5 worm cellular contexts compared by ENCODE assay signal in genomic region chrIV:13601973-13602669, ce11.
TF ChIP-seq lines count a peak whose summit lies in the region.

Gene Y45F10B.59, plus strand, starts transcription at chrIV:13602619.

TF ChIP-seq in whole organism, L1 larva, 84 proteins besides CTCF, POLR2A, EP300 and RAD21 (continues in another document):
- TF ChIP-seq nhr-19 (GFP tag; conservative IDR thresholded peaks at IDR 0.05; lab: Robert Waterston, UW) (0 out of 2 replicates have a peak, but pooled peaks have one; percentile 16), pag-3 (tag; optimal IDR thresholded peaks at IDR 0.05; lab: Kevin White, UChicago; ENCODE audit: borderline replicate concordance, insufficient read depth) (no peak), egl-13 (tag; optimal IDR thresholded peaks at IDR 0.05; lab: Kevin White, UChicago) (no peak), nhr-76 (tag; optimal IDR thresholded peaks at IDR 0.05; lab: Kevin White, UChicago) (no peak), nhr-11 (tag; optimal IDR thresholded peaks at IDR 0.05; lab: Kevin White, UChicago) (no peak), C04F5.9 (tag; optimal IDR thresholded peaks at IDR 0.05; lab: Kevin White, UChicago) (no peak), lin-35 (GFP tag; optimal IDR thresholded peaks at IDR 0.05; lab: Kevin White, UChicago) (no peak), nhr-71 (tag; optimal IDR thresholded peaks at IDR 0.05; lab: Kevin White, UChicago) (no peak), efl-1 (optimal IDR thresholded peaks at IDR 0.05; lab: Kevin White, UChicago) (no peak), efl-1 (GFP tag; optimal IDR thresholded peaks at IDR 0.05 in 1 of 2; lab: Kevin White, UChicago) (peak in 1 of 2 experiments; percentile 66), unc-98 (GFP tag; IDR thresholded peaks at IDR 0.05; lab: Robert Waterston, UW) (no peak), jun-1 (tag; optimal IDR thresholded peaks at IDR 0.05; lab: Kevin White, UChicago) (no peak), nhr-84 (tag; optimal IDR thresholded peaks at IDR 0.05; lab: Kevin White, UChicago) (no peak), unc-62 (GFP tag; optimal IDR thresholded peaks at IDR 0.05; lab: Kevin White, UChicago) (no peak), mdl-1 (tag; optimal IDR thresholded peaks at IDR 0.05; lab: Kevin White, UChicago) (no peak), ets-5 (GFP tag; IDR thresholded peaks at IDR 0.05; lab: Robert Waterston, UW) (no peak), elt-3 (tag; optimal IDR thresholded peaks at IDR 0.05; lab: Kevin White, UChicago) (no peak), egl-27 (tag; optimal IDR thresholded peaks at IDR 0.05; lab: Kevin White, UChicago) (no peak), nhr-85 (tag; lab: Kevin White, UChicago) (peak; percentile 69)

TF ChIP-seq in whole organism, L2 larva, 48 proteins besides CTCF, POLR2A, EP300 and RAD21:
- TF ChIP-seq snpc-4 (tag; optimal IDR thresholded peaks at IDR 0.05; lab: Kevin White, UChicago) (peak; percentile 60), C34F6.9 (tag; optimal IDR thresholded peaks at IDR 0.05; lab: Kevin White, UChicago) (no peak)
TF ChIP-seq in whole organism, L2 larva: peak in this region for 1.

TF ChIP-seq in whole organism, L3 larva, 47 proteins besides CTCF, POLR2A, EP300 and RAD21:
- TF ChIP-seq zag-1 (tag; optimal IDR thresholded peaks at IDR 0.05; lab: Kevin White, UChicago) (no peak), R02D3.7 (tag; optimal IDR thresholded peaks at IDR 0.05; lab: Kevin White, UChicago) (no peak), ama-1 (optimal IDR thresholded peaks at IDR 0.05; lab: Kevin White, UChicago) (no peak), snpc-4 (tag; optimal IDR thresholded peaks at IDR 0.05; lab: Kevin White, UChicago) (peak; percentile 6), ceh-28 (tag; optimal IDR thresholded peaks at IDR 0.05; lab: Kevin White, UChicago) (no peak)

TF ChIP-seq in whole organism, L4 larva, 104 proteins besides CTCF, POLR2A, EP300 and RAD21:
- no peak for TF ChIP-seq egl-27 (tag; optimal IDR thresholded peaks at IDR 0.05; lab: Kevin White, UChicago)
- peak; percentile 91 for TF ChIP-seq snpc-1.2 (GFP tag; IDR thresholded peaks at IDR 0.05; lab: Robert Waterston, UW)

TF ChIP-seq in whole organism, young adult, 124 proteins besides CTCF, POLR2A, EP300 and RAD21:
- TF ChIP-seq snpc-4 (GFP tag; optimal IDR thresholded peaks at IDR 0.05; lab: Kevin White, UChicago): peak; percentile 92
- peak; percentile 90 to 94 (median 92) for TF ChIP-seq snpc-4 (tag; optimal IDR thresholded peaks at IDR 0.05; lab: Kevin White, UChicago)
- no peak for TF ChIP-seq unc-130 (GFP tag; optimal IDR thresholded peaks at IDR 0.05; lab: Kevin White, UChicago)
- no peak for TF ChIP-seq C17E4.6 (GFP tag; IDR thresholded peaks at IDR 0.05; lab: Robert Waterston, UW)
- TF ChIP-seq lin-35 (GFP tag; optimal IDR thresholded peaks at IDR 0.05; lab: Kevin White, UChicago): no peak
- TF ChIP-seq xnd-1 (tag; optimal IDR thresholded peaks at IDR 0.05; lab: Kevin White, UChicago): no peak
- TF ChIP-seq ekl-4 (GFP tag; IDR thresholded peaks at IDR 0.05; lab: Robert Waterston, UW): 0 out of 2 replicates have a peak, but pooled peaks have one; percentile 35
- no peak for TF ChIP-seq K11D2.4 (GFP tag; IDR thresholded peaks at IDR 0.05; lab: Robert Waterston, UW)
- TF ChIP-seq mel-28 (tag; optimal IDR thresholded peaks at IDR 0.05; lab: Kevin White, UChicago; ENCODE audit: borderline replicate concordance): no peak
- TF ChIP-seq aptf-3 (GFP tag; IDR thresholded peaks at IDR 0.05; lab: Robert Waterston, UW): no peak
- no peak for TF ChIP-seq bed-1 (GFP tag; IDR thresholded peaks at IDR 0.05; lab: Robert Waterston, UW)
- peak; percentile 93 for TF ChIP-seq snpc-1.1 (tag; optimal IDR thresholded peaks at IDR 0.05; lab: Kevin White, UChicago; ENCODE audit: insufficient read depth)
- TF ChIP-seq ceh-100 (GFP tag; IDR thresholded peaks at IDR 0.05; lab: Robert Waterston, UW): no peak
- no peak for TF ChIP-seq pha-4 (tag; optimal IDR thresholded peaks at IDR 0.05; lab: Kevin White, UChicago)
- TF ChIP-seq D2030.7 (GFP tag; IDR thresholded peaks at IDR 0.05; lab: Robert Waterston, UW): peak; percentile 57
- no peak for TF ChIP-seq ceh-40 (GFP tag; IDR thresholded peaks at IDR 0.05; lab: Robert Waterston, UW)
- TF ChIP-seq ztf-3 (GFP tag; optimal IDR thresholded peaks at IDR 0.05; lab: Kevin White, UChicago): no peak
- TF ChIP-seq F37B4.10 (GFP tag; IDR thresholded peaks at IDR 0.05; lab: Robert Waterston, UW): no peak
- no peak for TF ChIP-seq ccch-3 (GFP tag; optimal IDR thresholded peaks at IDR 0.05; lab: Kevin White, UChicago)
- peak; percentile 81 for TF ChIP-seq snpc-1.3 (tag; optimal IDR thresholded peaks at IDR 0.05; lab: Kevin White, UChicago; ENCODE audit: insufficient read depth)
- peak; percentile 84 for TF ChIP-seq snpc-3.4 (tag; optimal IDR thresholded peaks at IDR 0.05; lab: Kevin White, UChicago)
- peak; percentile 65; the same call in 1 of the 2 replicates for TF ChIP-seq madf-6 (GFP tag; IDR thresholded peaks at IDR 0.05; lab: Robert Waterston, UW)
- TF ChIP-seq rcor-1 (GFP tag; IDR thresholded peaks at IDR 0.05; lab: Robert Waterston, UW): 0 out of 2 replicates have a peak, but pooled peaks have one; percentile 16
- TF ChIP-seq sdz-38 (tag; optimal IDR thresholded peaks at IDR 0.05; lab: Kevin White, UChicago): no peak
- TF ChIP-seq madf-10 (tag; optimal IDR thresholded peaks at IDR 0.05; lab: Kevin White, UChicago): no peak
- TF ChIP-seq hsf-1 (GFP tag; IDR thresholded peaks at IDR 0.05; lab: Robert Waterston, UW): 0 out of 2 replicates have a peak, but pooled peaks have one; percentile 20
- TF ChIP-seq unc-62 (GFP tag; optimal IDR thresholded peaks at IDR 0.05; lab: Kevin White, UChicago): no peak
- peak; percentile 97 for TF ChIP-seq hmg-1.2 (GFP tag; IDR thresholded peaks at IDR 0.05; lab: Robert Waterston, UW)
- TF ChIP-seq attf-6 (GFP tag; IDR thresholded peaks at IDR 0.05; lab: Robert Waterston, UW): peak; percentile 94
- TF ChIP-seq tbp1 (GFP tag; optimal IDR thresholded peaks at IDR 0.05; lab: Kevin White, UChicago): peak; percentile 68
TF ChIP-seq in whole organism, young adult: peak in this region for 12.
